Fruit fly (Drosophila melanogaster) whole organism, wandering third instar larva: ENCODE data around the gene Glyat.

Experiments
- Hnf4 ChIP-seq: fragments of 200-800 bp; sonication (Bioruptor generic); optimal IDR thresholded peaks from 2 replicates; lab custom pipeline; 2016; ENCODE audit warnings: missing biosample characterization, mild to moderate bottlenecking, missing genetic modification characterization
- Myc ChIP-seq: fragments of >200 bp; optimal IDR thresholded peaks from 2 replicates; lab custom pipeline; 2017
- OdsH ChIP-seq: fragments of 200-800 bp; sonication (Bioruptor generic); optimal IDR thresholded peaks from 2 replicates; lab custom pipeline; 2016; ENCODE audit warnings: missing biosample characterization, mild to moderate bottlenecking, missing genetic modification characterization
- jim ChIP-seq: fragments of 175-275, 200-325 bp; sonication (Bioruptor generic); optimal IDR thresholded peaks from 2 replicates; lab custom pipeline; 2016; ENCODE audit warnings: missing biosample characterization, mild to moderate bottlenecking, missing genetic modification characterization
- pan ChIP-seq: fragments of >200 bp; optimal IDR thresholded peaks from 2 replicates; lab custom pipeline; 2017

- TF ChIP-seq Hnf4: no peak
- TF ChIP-seq pan (lab: Kevin White, UChicago): no peak
- TF ChIP-seq jim (GFP tag; lab: Kevin White, UChicago): no peak
- no peak for TF ChIP-seq Myc
- no peak for TF ChIP-seq OdsH (GFP tag; lab: Kevin White, UChicago)
Observed at dm6 chr2L:8024325-8024724, 13.9 kb upstream of the Glyat start.
